Worm (Caenorhabditis elegans) whole organism, L1 larva: ENCODE results near the gene copd-1.

Source experiments
- C34B4.2 ChIP-seq: sonication (generic microtip); optimal IDR thresholded peaks from 2 replicates; lab custom pipeline; 2017; ENCODE audit warnings: mild to moderate bottlenecking, missing genetic modification characterization, missing compliant biosample characterization
- Y116A8C.19 ChIP-seq: sonication (generic microtip); optimal IDR thresholded peaks from 2 replicates; lab custom pipeline; 2016; ENCODE audit warnings: missing compliant biosample characterization, missing genetic modification characterization, borderline replicate concordance
- aly-2 ChIP-seq: fragments of 150-350 bp; optimal IDR thresholded peaks from 2 replicates; lab custom pipeline; 2014; ENCODE audit warnings: missing biosample characterization, missing genetic modification characterization
- blmp-1 ChIP-seq: fragments of 150-350 bp; optimal IDR thresholded peaks from 2 replicates; lab custom pipeline; 2014; ENCODE audit warnings: missing biosample characterization, missing genetic modification characterization
- ceh-63 ChIP-seq: fragments of 200-800 bp; sonication (Bioruptor generic); optimal IDR thresholded peaks from 2 replicates; lab custom pipeline; 2018; ENCODE audit warnings: mild to moderate bottlenecking, missing genetic modification characterization, missing compliant biosample characterization
- ceh-8 ChIP-seq: fragments of 200-800 bp; sonication (Bioruptor generic); optimal IDR thresholded peaks from 2 replicates; lab custom pipeline; 2018; ENCODE audit warnings: mild to moderate bottlenecking, missing genetic modification characterization, moderate library complexity, missing compliant biosample characterization
- ceh-82 ChIP-seq, 3 experiments: fragments of 150-350 bp in 1 of 3; sonication (generic microtip) in 2 of 3; optimal IDR thresholded peaks; 2 replicates each; lab custom pipeline; 2014 to 2017; ENCODE audit warnings: missing biosample characterization in 3 of 3, missing genetic modification characterization in 3 of 3
- ceh-90 ChIP-seq: sonication (generic microtip); optimal IDR thresholded peaks from 2 replicates; lab custom pipeline; 2016; ENCODE audit warnings: missing genetic modification characterization, missing compliant biosample characterization
- ces-1 ChIP-seq: fragments of 150-350 bp; optimal IDR thresholded peaks from 2 replicates; lab custom pipeline; 2014; ENCODE audit warnings: missing biosample characterization, missing genetic modification reagents, missing genetic modification characterization
- dpl-1 ChIP-seq, 3 experiments: fragments of 150-350 bp in 2 of 3; sonication (generic microtip) in 1 of 3; optimal IDR thresholded peaks; 2 replicates each; lab custom pipeline; 2014 to 2017; ENCODE audit warnings: missing biosample characterization in 3 of 3, missing genetic modification characterization in 3 of 3, missing genetic modification reagents in 3 of 3
- dsc-1 ChIP-seq: sonication (generic microtip); optimal IDR thresholded peaks from 2 replicates; lab custom pipeline; 2016; ENCODE audit warnings: mild to moderate bottlenecking, missing genetic modification characterization, missing compliant biosample characterization
- efl-3 ChIP-seq: fragments of 200-800 bp; sonication (Bioruptor generic); optimal IDR thresholded peaks from 2 replicates; lab custom pipeline; 2018; ENCODE audit warnings: mild to moderate bottlenecking, missing genetic modification characterization, missing compliant biosample characterization
- elt-3 ChIP-seq, 6 experiments: fragments of 150-350 bp in 1 of 6; sonication (generic microtip); optimal IDR thresholded peaks; 2 replicates each; lab custom pipeline; 2017 to 2018; ENCODE audit warnings: missing biosample characterization in 6 of 6, missing genetic modification characterization in 6 of 6, inconsistent platforms in 1 of 6
- fkh-10 ChIP-seq: sonication (generic microtip); optimal IDR thresholded peaks from 2 replicates; lab custom pipeline; 2017; ENCODE audit warnings: missing biosample characterization, missing genetic modification reagents, missing genetic modification characterization
- fkh-4 ChIP-seq: sonication (generic microtip); optimal IDR thresholded peaks from 2 replicates; lab custom pipeline; 2016; ENCODE audit warnings: missing compliant biosample characterization, missing genetic modification characterization, borderline replicate concordance
- hlh-17 ChIP-seq: fragments of 200-800 bp; sonication (Bioruptor generic); optimal IDR thresholded peaks from 2 replicates; lab custom pipeline; 2018; ENCODE audit warnings: missing genetic modification characterization, mild to moderate bottlenecking, missing compliant biosample characterization, moderate library complexity, borderline replicate concordance
- hlh-4 ChIP-seq: sonication (generic microtip); optimal IDR thresholded peaks from 2 replicates; lab custom pipeline; 2016; ENCODE audit warnings: mild to moderate bottlenecking, missing genetic modification characterization, missing compliant biosample characterization
- irx-1 ChIP-seq: sonication (generic microtip); optimal IDR thresholded peaks from 2 replicates; lab custom pipeline; 2016; ENCODE audit warnings: missing genetic modification characterization, missing compliant biosample characterization
- isw-1 ChIP-seq: fragments of 200-800 bp; sonication (Bioruptor generic); IDR thresholded peaks from 2 replicates; pipeline ENCODE4 v1.3.6; 2022; ENCODE audit warnings: missing genetic modification characterization, missing compliant biosample characterization
- lin-13 ChIP-seq: fragments of 150-350 bp; optimal IDR thresholded peaks from 2 replicates; lab custom pipeline; 2014; ENCODE audit warnings: missing biosample characterization, missing genetic modification reagents, missing genetic modification characterization
- lin-14 ChIP-seq: fragments of 200-800 bp; sonication (Bioruptor generic); optimal IDR thresholded peaks from 2 replicates; lab custom pipeline; 2018; ENCODE audit warnings: mild to moderate bottlenecking, missing genetic modification characterization, moderate library complexity, missing compliant biosample characterization
- lin-15B ChIP-seq: fragments of 150-350 bp; sonication (generic microtip); optimal IDR thresholded peaks from 3 replicates; lab custom pipeline; 2014; ENCODE audit warnings: missing biosample characterization, missing genetic modification characterization
- lin-35 ChIP-seq, 2 experiments: fragments of 150-350 bp; optimal IDR thresholded peaks; 2 replicates each; lab custom pipeline; 2014; ENCODE audit warnings: missing biosample characterization in 2 of 2, missing genetic modification characterization in 2 of 2, missing genetic modification reagents in 2 of 2
- lir-3 ChIP-seq: sonication (generic microtip); optimal IDR thresholded peaks from 2 replicates; lab custom pipeline; 2016; ENCODE audit warnings: mild to moderate bottlenecking, missing genetic modification characterization, moderate library complexity, missing compliant biosample characterization; ENCODE audit not compliant: poor library complexity
- lsy-2 ChIP-seq, 2 experiments: fragments of 150-350 bp; optimal IDR thresholded peaks; 2 replicates each; lab custom pipeline; 2014; ENCODE audit warnings: missing biosample characterization in 2 of 2, missing genetic modification characterization in 2 of 2
- mdl-1 ChIP-seq, 2 experiments: fragments of 150-350 bp; optimal IDR thresholded peaks; 2 replicates each; lab custom pipeline; 2014 to 2017; ENCODE audit warnings: missing biosample characterization in 2 of 2, missing genetic modification characterization in 2 of 2, inconsistent platforms in 1 of 2
- mef-2 ChIP-seq: fragments of 150-350 bp; optimal IDR thresholded peaks from 2 replicates; lab custom pipeline; 2014; ENCODE audit warnings: missing biosample characterization, missing genetic modification characterization
- mep-1 ChIP-seq: fragments of 150-350 bp; optimal IDR thresholded peaks from 2 replicates; lab custom pipeline; 2014; ENCODE audit warnings: missing biosample characterization, missing genetic modification characterization
- nhr-19 ChIP-seq: fragments of 200-800 bp; sonication (Bioruptor generic); conservative IDR thresholded peaks from 2 replicates; pipeline ENCODE4 v1.3.6; 2022; ENCODE audit warnings: missing genetic modification characterization, missing compliant biosample characterization
- nhr-20 ChIP-seq: sonication (generic microtip); optimal IDR thresholded peaks from 2 replicates; lab custom pipeline; 2016; ENCODE audit warnings: mild to moderate bottlenecking, missing genetic modification characterization, missing compliant biosample characterization
- nhr-28 ChIP-seq: fragments of 150-350 bp; optimal IDR thresholded peaks from 2 replicates; lab custom pipeline; 2014; ENCODE audit warnings: missing biosample characterization, missing genetic modification characterization
- nhr-47 ChIP-seq: sonication (generic microtip); optimal IDR thresholded peaks from 2 replicates; lab custom pipeline; 2016; ENCODE audit warnings: mild to moderate bottlenecking, missing genetic modification characterization, moderate library complexity, missing compliant biosample characterization
- pag-3 ChIP-seq: sonication (generic microtip); optimal IDR thresholded peaks from 2 replicates; lab custom pipeline; 2017; ENCODE audit warnings: missing genetic modification characterization, mild to moderate bottlenecking, missing compliant biosample characterization, antibody characterized with exemption, borderline replicate concordance; ENCODE audit not compliant: insufficient read depth
- pax-3 ChIP-seq: fragments of 200-800 bp; sonication (Bioruptor generic); optimal IDR thresholded peaks from 2 replicates; lab custom pipeline; 2018; ENCODE audit warnings: mild to moderate bottlenecking, missing genetic modification characterization, moderate library complexity, missing compliant biosample characterization
- pqm-1 ChIP-seq: sonication (generic microtip); optimal IDR thresholded peaks from 3 replicates; lab custom pipeline; 2017; ENCODE audit warnings: missing biosample characterization, missing genetic modification characterization
- rnt-1 ChIP-seq: sonication (generic microtip); optimal IDR thresholded peaks from 2 replicates; lab custom pipeline; 2016; ENCODE audit warnings: mild to moderate bottlenecking, missing genetic modification characterization, moderate library complexity, missing compliant biosample characterization
- skn-1 ChIP-seq: fragments of 150-350 bp; optimal IDR thresholded peaks from 2 replicates; lab custom pipeline; 2014; ENCODE audit warnings: missing biosample characterization, missing genetic modification characterization
- snpc-4 ChIP-seq: fragments of 150-350 bp; optimal IDR thresholded peaks from 2 replicates; lab custom pipeline; 2014; ENCODE audit warnings: missing biosample characterization, missing genetic modification characterization
- snu-23 ChIP-seq: sonication (generic microtip); optimal IDR thresholded peaks from 2 replicates; lab custom pipeline; 2016; ENCODE audit warnings: missing genetic modification characterization, missing compliant biosample characterization
- sup-37 ChIP-seq: fragments of 200-800 bp; sonication (Bioruptor generic); optimal IDR thresholded peaks from 2 replicates; lab custom pipeline; 2018; ENCODE audit warnings: mild to moderate bottlenecking, missing genetic modification characterization, missing compliant biosample characterization
- unc-130 ChIP-seq: fragments of 150-350 bp; optimal IDR thresholded peaks from 2 replicates; lab custom pipeline; 2017; ENCODE audit warnings: missing biosample characterization, missing genetic modification characterization, inconsistent platforms
- unc-30 ChIP-seq: sonication (generic microtip); optimal IDR thresholded peaks from 2 replicates; lab custom pipeline; 2017; ENCODE audit warnings: missing biosample characterization, missing genetic modification characterization
- unc-62 ChIP-seq: fragments of 150-350 bp; optimal IDR thresholded peaks from 2 replicates; lab custom pipeline; 2014; ENCODE audit warnings: missing biosample characterization, missing genetic modification reagents, missing genetic modification characterization
- unc-98 ChIP-seq: fragments of 200-800 bp; sonication (Bioruptor generic); IDR thresholded peaks from 2 replicates; pipeline ENCODE4 v1.3.6; 2022; ENCODE audit warnings: missing genetic modification characterization, missing compliant biosample characterization
- vab-15 ChIP-seq: sonication (generic microtip); optimal IDR thresholded peaks from 2 replicates; lab custom pipeline; 2017; ENCODE audit warnings: missing genotype, mild to moderate bottlenecking, missing genetic modification characterization, missing compliant biosample characterization
- xbp-1 ChIP-seq: sonication (generic microtip); optimal IDR thresholded peaks from 2 replicates; lab custom pipeline; 2016; ENCODE audit warnings: missing genetic modification characterization, missing compliant biosample characterization
- zip-4 ChIP-seq: fragments of 200-800 bp; sonication (Bioruptor generic); optimal IDR thresholded peaks from 2 replicates; lab custom pipeline; 2018; ENCODE audit warnings: mild to moderate bottlenecking, missing genetic modification characterization, moderate library complexity, missing compliant biosample characterization
- ztf-4 ChIP-seq: fragments of 150-350 bp; optimal IDR thresholded peaks from 2 replicates; lab custom pipeline; 2014; ENCODE audit warnings: missing biosample characterization, missing genetic modification characterization

copd-1 gene

DNA sequence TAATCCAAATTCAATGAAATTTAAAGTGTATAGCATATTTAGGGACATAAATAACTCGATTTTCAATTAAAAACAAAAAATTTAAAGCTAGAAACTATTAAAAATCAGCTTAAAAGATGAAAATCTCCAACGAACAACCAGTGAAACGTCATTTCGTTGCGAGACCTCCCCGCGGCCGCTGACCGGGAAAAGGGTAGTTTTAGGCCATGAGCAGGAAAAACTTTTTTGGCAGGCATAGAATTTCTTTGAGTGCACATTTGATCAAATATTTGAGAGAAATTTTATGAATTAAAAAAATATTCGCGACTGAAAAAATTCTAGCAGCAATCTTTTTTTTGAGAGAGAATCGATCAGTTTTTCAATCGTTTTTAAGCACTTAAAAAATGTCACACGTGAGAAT is 545 bp upstream of the copd-1 start (continued):
- TF ChIP-seq Y116A8C.19 (tag; lab: Kevin White, UChicago) (no peak), unc-98 (no peak), dpl-1 (GFP tag; optimal IDR thresholded peaks at IDR 0.05; lab: Kevin White, UChicago) (peak; percentile 27 to 69 (median 50)), nhr-19 (GFP tag; lab: Robert Waterston, UW) (no peak), rnt-1 (peak; percentile 68), aly-2 (tag; lab: Kevin White, UChicago) (no peak), fkh-4 (no peak), pqm-1 (tag; lab: Kevin White, UChicago) (no peak), nhr-47 (tag; lab: Kevin White, UChicago) (peak; percentile 44), ceh-90 (tag; lab: Kevin White, UChicago) (peak; percentile 49), dsc-1 (tag; lab: Kevin White, UChicago) (no peak), lir-3 (tag; lab: Kevin White, UChicago) (peak; percentile 56), nhr-20 (tag; lab: Kevin White, UChicago) (peak; percentile 38), fkh-10 (no peak), mep-1 (tag; lab: Kevin White, UChicago) (peak; percentile 85), vab-15 (tag; lab: Kevin White, UChicago) (no peak), blmp-1 (tag; lab: Kevin White, UChicago) (peak; percentile 63), unc-62 (no peak), ceh-82 (tag; optimal IDR thresholded peaks at IDR 0.05; lab: Kevin White, UChicago) (peak in 1 of 3 experiments; percentile 39), isw-1 (GFP tag; lab: Robert Waterston, UW) (peak; percentile 34), lin-35 (GFP tag; optimal IDR thresholded peaks at IDR 0.05; lab: Kevin White, UChicago) (peak; percentile 46 to 66), ceh-8 (GFP tag; lab: Kevin White, UChicago) (no peak), sup-37 (no peak), snu-23 (GFP tag; lab: Kevin White, UChicago) (peak; percentile 52)
- TF ChIP-seq, all 84 proteins: peak for 27

DNA sequence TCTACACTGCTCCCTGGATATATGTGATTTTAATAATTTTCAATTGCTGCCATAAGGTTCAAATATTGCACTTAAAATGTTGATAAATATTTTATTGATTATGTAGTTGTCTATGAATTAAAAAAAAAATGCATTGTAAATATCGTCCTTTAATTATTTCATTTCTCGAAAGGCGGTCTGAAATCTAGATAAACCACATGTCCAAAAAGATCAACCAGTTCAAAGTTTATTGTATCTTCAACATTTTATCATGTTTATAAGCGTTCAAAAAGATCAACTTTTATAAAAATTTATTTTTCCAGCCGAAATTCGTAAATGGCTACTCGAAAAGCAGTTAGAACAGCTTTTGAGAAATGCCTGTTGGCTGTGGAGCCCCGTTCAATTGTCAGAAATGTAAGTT is 4.8 kb downstream of the copd-1 start, which contains the start of gene C13B9.2:
Gene C13B9.2, plus strand, starts transcription at position 301 of the 400 bp plus-strand sequence.
- TF ChIP-seq efl-3, result no peak
- no peak for TF ChIP-seq lin-35 (GFP tag; optimal IDR thresholded peaks at IDR 0.05; lab: Kevin White, UChicago)
- TF ChIP-seq snpc-4 (tag; lab: Kevin White, UChicago), result no peak
- no peak for TF ChIP-seq mef-2 (tag; lab: Kevin White, UChicago)
- TF ChIP-seq unc-30 (tag; lab: Kevin White, UChicago), result no peak
- no peak for TF ChIP-seq irx-1 (tag; lab: Kevin White, UChicago)
- no peak for TF ChIP-seq zip-4 (GFP tag; lab: Kevin White, UChicago)
- TF ChIP-seq fkh-10, result no peak
- no peak for TF ChIP-seq ceh-63 (GFP tag; lab: Kevin White, UChicago)

- peak; percentile 65 to 81 for TF ChIP-seq lsy-2 (tag; optimal IDR thresholded peaks at IDR 0.05; lab: Kevin White, UChicago)
- TF ChIP-seq pag-3, result no peak
- peak; percentile 66 for TF ChIP-seq mep-1 (tag; lab: Kevin White, UChicago)
- no peak for TF ChIP-seq mef-2 (tag; lab: Kevin White, UChicago)
- peak in 1 of 6 experiments; percentile 14 for TF ChIP-seq elt-3 (tag; optimal IDR thresholded peaks at IDR 0.05; lab: Kevin White, UChicago)
- TF ChIP-seq lin-14, result peak; percentile 23
- TF ChIP-seq mdl-1 (tag; optimal IDR thresholded peaks at IDR 0.05; lab: Kevin White, UChicago), result peak in 1 of 2 experiments; percentile 1
- TF ChIP-seq pax-3 (tag; lab: Kevin White, UChicago), result no peak
- TF ChIP-seq xbp-1, result peak; percentile 39
- peak; percentile 41 for TF ChIP-seq snu-23 (GFP tag; lab: Kevin White, UChicago)
- no peak for TF ChIP-seq ceh-90 (tag; lab: Kevin White, UChicago)
- peak; percentile 36 for TF ChIP-seq lin-13 (GFP tag; lab: Kevin White, UChicago)
- TF ChIP-seq ztf-4 (tag; lab: Kevin White, UChicago), result no peak
- no peak for TF ChIP-seq hlh-4 (tag; lab: Kevin White, UChicago)
- no peak for TF ChIP-seq nhr-28 (tag; lab: Kevin White, UChicago)
- TF ChIP-seq ces-1 (GFP tag; lab: Kevin White, UChicago), result no peak
- peak; percentile 40 for TF ChIP-seq lin-15B (tag; lab: Kevin White, UChicago)
- peak; percentile 89 to 95 (median 95) for TF ChIP-seq dpl-1 (GFP tag; optimal IDR thresholded peaks at IDR 0.05; lab: Kevin White, UChicago)
- TF ChIP-seq unc-130 (tag; lab: Kevin White, UChicago), result no peak
- TF ChIP-seq pqm-1 (tag; lab: Kevin White, UChicago), result no peak
- TF ChIP-seq C34B4.2 (tag; lab: Kevin White, UChicago), result no peak
- TF ChIP-seq blmp-1 (tag; lab: Kevin White, UChicago), result peak; percentile 34
- TF ChIP-seq hlh-17 (GFP tag; lab: Kevin White, UChicago), result no peak
- peak; percentile 23 for TF ChIP-seq skn-1 (tag; lab: Kevin White, UChicago)
Measured at ce11 chrIII:6615064-6615463, 9.7 kb downstream of the copd-1 start, which contains the start of gene cmtr-2. TSS of gene cmtr-2 (plus strand) at chrIII:6615414.
